Fruit fly (Drosophila melanogaster): ENCODE measurements around the gene emc.

The emc gene

DNA sequence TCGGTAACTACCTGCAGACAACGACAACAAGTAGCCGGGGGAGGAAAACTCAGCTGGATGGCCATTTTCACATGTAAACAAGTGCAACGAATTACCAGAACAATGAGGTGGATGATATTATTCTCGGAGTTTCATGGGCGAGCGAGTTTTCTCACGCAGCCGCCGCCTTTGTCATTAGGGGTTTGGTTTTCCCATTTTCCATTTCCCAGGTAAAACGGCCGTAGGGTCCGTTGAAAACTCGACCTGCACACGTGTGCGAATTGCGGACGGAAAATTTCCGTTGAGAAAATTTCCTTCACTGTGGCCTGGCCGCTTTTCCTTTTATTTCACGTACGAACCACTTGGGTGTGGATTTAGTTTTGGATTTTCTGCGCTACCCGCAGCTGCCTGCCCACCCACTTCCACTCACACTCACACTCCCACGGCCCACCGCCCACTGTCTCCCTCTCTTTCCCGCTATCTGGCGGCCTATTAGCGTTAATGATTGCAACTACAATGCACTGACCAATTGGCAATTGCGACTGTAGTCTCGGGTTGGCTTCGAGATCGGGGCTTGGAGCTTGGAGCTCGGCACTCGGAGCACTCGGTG lies 4.5 kb downstream of the emc start (continued):
- TF ChIP-seq CG17361 (GFP tag; IDR thresholded peaks at IDR 0.05) (no peak), emc (GFP tag; optimal IDR thresholded peaks at IDR 0.05) (no peak), mirr (GFP tag; optimal IDR thresholded peaks at IDR 0.05) (no peak), E2f1 (GFP tag; IDR thresholded peaks at IDR 0.05) (0 out of 2 replicates have a peak, but pooled peaks have one; percentile 8), CG9609 (GFP tag; optimal IDR thresholded peaks at IDR 0.05) (no peak), CG17829 (tag; optimal IDR thresholded peaks at IDR 0.05) (no peak), zen2 (GFP tag; IDR thresholded peaks at IDR 0.05; ENCODE audit: partially characterized antibody) (no peak), nau (GFP tag; optimal IDR thresholded peaks at IDR 0.05) (no peak), CG30403 (GFP tag; optimal IDR thresholded peaks at IDR 0.05) (no peak), CG32767 (GFP tag; IDR thresholded peaks at IDR 0.05) (0 out of 2 replicates have a peak, but pooled peaks have one; percentile 37), stc (GFP tag; IDR thresholded peaks at IDR 0.05) (0 out of 2 replicates have a peak, but pooled peaks have one; percentile 11), esg (GFP tag; conservative IDR thresholded peaks at IDR 0.05) (no peak), HLH3B (GFP tag; IDR thresholded peaks at IDR 0.05) (no peak), Atf6 (GFP tag; IDR thresholded peaks at IDR 0.05) (peak; percentile 48), Hr3 (GFP tag; optimal IDR thresholded peaks at IDR 0.05) (no peak), Sox102F (GFP tag; optimal IDR thresholded peaks at IDR 0.05) (no peak), CG2120 (GFP tag; optimal IDR thresholded peaks at IDR 0.05) (no peak), CG9817 (tag; optimal IDR thresholded peaks at IDR 0.05) (no peak), CG10462 (GFP tag; optimal IDR thresholded peaks at IDR 0.05) (no peak), phol (tag; optimal IDR thresholded peaks at IDR 0.05) (no peak), Vsx1 (GFP tag; optimal IDR thresholded peaks at IDR 0.05) (no peak), Nf-YC (tag; optimal IDR thresholded peaks at IDR 0.05) (peak; percentile 32), Bteb2 (GFP tag; optimal IDR thresholded peaks at IDR 0.05) (no peak), btn (GFP tag; optimal IDR thresholded peaks at IDR 0.05) (no peak), vnd (GFP tag; IDR thresholded peaks at IDR 0.05; ENCODE audit: partially characterized antibody) (no peak), trem (tag; optimal IDR thresholded peaks at IDR 0.05) (no peak), MTF-1 (GFP tag; optimal IDR thresholded peaks at IDR 0.05; ENCODE audit: borderline replicate concordance) (no peak), tup (GFP tag; optimal IDR thresholded peaks at IDR 0.05) (no peak), sima (GFP tag; optimal IDR thresholded peaks at IDR 0.05) (no peak), ham (GFP tag; IDR thresholded peaks at IDR 0.05) (no peak), ash1 (GFP tag; optimal IDR thresholded peaks at IDR 0.05) (no peak), lmd (GFP tag; IDR thresholded peaks at IDR 0.05) (0 out of 2 replicates have a peak, but pooled peaks have one; percentile 8), CG6813 (GFP tag; optimal IDR thresholded peaks at IDR 0.05) (no peak), lilli (GFP tag; optimal IDR thresholded peaks at IDR 0.05) (no peak), insv (GFP tag; optimal IDR thresholded peaks at IDR 0.05) (no peak), Sin3A (optimal IDR thresholded peaks at IDR 0.05) (no peak), cato (GFP tag; optimal IDR thresholded peaks at IDR 0.05; ENCODE audit: borderline replicate concordance) (no peak), CG15479 (GFP tag; optimal IDR thresholded peaks at IDR 0.05) (peak; percentile 89), CG14710 (tag; optimal IDR thresholded peaks at IDR 0.05) (no peak), abd-A (tag; optimal IDR thresholded peaks at IDR 0.05) (no peak), CG6175 (GFP tag; IDR thresholded peaks at IDR 0.05) (no peak), CG16779 (GFP tag; IDR thresholded peaks at IDR 0.05) (0 out of 2 replicates have a peak, but pooled peaks have one; percentile 12), CG11696 (GFP tag; IDR thresholded peaks at IDR 0.05) (no peak), jumu (GFP tag; optimal IDR thresholded peaks at IDR 0.05) (no peak)
